Fruit fly (Drosophila melanogaster): Measurements from ENCODE around the gene CG13737.
A peak's percentile ranks its signal among the peaks of the same experiment; 100 is the strongest.

The CG13737 gene

dm6 chr3L:13845292-13845691 is 33.5 kb upstream of the CG13737 start (continued):
- TF ChIP-seq otp (GFP tag; IDR thresholded peaks at IDR 0.05), result 0 out of 3 replicates have a peak, but pooled peaks have one; percentile 30
- TF ChIP-seq Fer2 (tag; optimal IDR thresholded peaks at IDR 0.05), result no peak
- TF ChIP-seq Pdp1 (GFP tag; optimal IDR thresholded peaks at IDR 0.05), result peak in 1 of 2 experiments; percentile 34
- TF ChIP-seq CG31224 (GFP tag; IDR thresholded peaks at IDR 0.05), result no peak
- no peak for TF ChIP-seq btn (GFP tag; optimal IDR thresholded peaks at IDR 0.05)
- TF ChIP-seq bcd (GFP tag; optimal IDR thresholded peaks at IDR 0.05), result no peak
- no peak for TF ChIP-seq shn (GFP tag; optimal IDR thresholded peaks at IDR 0.05)
- no peak for TF ChIP-seq Dll (GFP tag; IDR thresholded peaks at IDR 0.05; ENCODE audit: partially characterized antibody)
- TF ChIP-seq Fer3 (tag; optimal IDR thresholded peaks at IDR 0.05), result no peak
- TF ChIP-seq ac (GFP tag; optimal IDR thresholded peaks at IDR 0.05), result no peak
- no peak for TF ChIP-seq CG13296 (GFP tag; optimal IDR thresholded peaks at IDR 0.05)
- TF ChIP-seq CG1603 (tag; optimal IDR thresholded peaks at IDR 0.05), result no peak
- no peak for TF ChIP-seq cwo (GFP tag; optimal IDR thresholded peaks at IDR 0.05)
- no peak; the same call in 2 of the 3 replicates for TF ChIP-seq B-H1 (GFP tag; IDR thresholded peaks at IDR 0.05)
- no peak for TF ChIP-seq Dp (GFP tag; optimal IDR thresholded peaks at IDR 0.05)
- no peak for TF ChIP-seq CG7271 (tag; optimal IDR thresholded peaks at IDR 0.05)
- no peak for TF ChIP-seq CG17802 (tag; optimal IDR thresholded peaks at IDR 0.05)
- no peak for TF ChIP-seq CG3065 (GFP tag; optimal IDR thresholded peaks at IDR 0.05)
- TF ChIP-seq tna (GFP tag; IDR thresholded peaks at IDR 0.05; ENCODE audit: partially characterized antibody), result no peak; the same call in 1 of the 2 replicates
- no peak for TF ChIP-seq CG18619 (GFP tag; optimal IDR thresholded peaks at IDR 0.05)
- no peak for TF ChIP-seq her (GFP tag; optimal IDR thresholded peaks at IDR 0.05)
- TF ChIP-seq CG11723 (GFP tag; optimal IDR thresholded peaks at IDR 0.05), result no peak
- no peak for TF ChIP-seq disco-r (GFP tag; optimal IDR thresholded peaks at IDR 0.05)
- no peak for TF ChIP-seq E2f1 (GFP tag; IDR thresholded peaks at IDR 0.05)
- no peak for TF ChIP-seq bowl (GFP tag; IDR thresholded peaks at IDR 0.05)
- TF ChIP-seq CG11695 (GFP tag; IDR thresholded peaks at IDR 0.05), result no peak
- no peak for TF ChIP-seq CG2678 (tag; optimal IDR thresholded peaks at IDR 0.05)
- TF ChIP-seq gem (tag; optimal IDR thresholded peaks at IDR 0.05), result no peak
- no peak for TF ChIP-seq cg (GFP tag; optimal IDR thresholded peaks at IDR 0.05)
- peak; percentile 40; the same call in 1 of the 2 replicates for TF ChIP-seq ssp (GFP tag; IDR thresholded peaks at IDR 0.05)
- no peak for TF ChIP-seq Awh (GFP tag; IDR thresholded peaks at IDR 0.05)
- TF ChIP-seq nom (GFP tag; optimal IDR thresholded peaks at IDR 0.05), result no peak
- TF ChIP-seq CG10321 (GFP tag; IDR thresholded peaks at IDR 0.05), result no peak
- TF ChIP-seq Kr (GFP tag; optimal IDR thresholded peaks at IDR 0.05), result no peak
- no peak for TF ChIP-seq Sin3A (optimal IDR thresholded peaks at IDR 0.05)
- no peak for TF ChIP-seq CG4854 (GFP tag; optimal IDR thresholded peaks at IDR 0.05)
- TF ChIP-seq CG7556 (GFP tag; optimal IDR thresholded peaks at IDR 0.05), result no peak
- TF ChIP-seq trem (tag; optimal IDR thresholded peaks at IDR 0.05), result peak; percentile 28
- TF ChIP-seq nerfin-1 (tag; optimal IDR thresholded peaks at IDR 0.05), result no peak
- peak; percentile 5; the same call in 1 of the 3 replicates for TF ChIP-seq zfh1 (GFP tag; IDR thresholded peaks at IDR 0.05)
- TF ChIP-seq da (GFP tag; optimal IDR thresholded peaks at IDR 0.05), result no peak
- TF ChIP-seq CG12769 (tag; optimal IDR thresholded peaks at IDR 0.05), result no peak
- TF ChIP-seq dimm (GFP tag; IDR thresholded peaks at IDR 0.05), result no peak
- TF ChIP-seq Elba2 (GFP tag; optimal IDR thresholded peaks at IDR 0.05), result no peak
- peak; percentile 12 for TF ChIP-seq slou (GFP tag; optimal IDR thresholded peaks at IDR 0.05)
- TF ChIP-seq ci (GFP tag; IDR thresholded peaks at IDR 0.05), result no peak; the same call in 1 of the 3 replicates
- TF ChIP-seq chn (GFP tag; optimal IDR thresholded peaks at IDR 0.05), result no peak
- TF ChIP-seq CG32767 (GFP tag; IDR thresholded peaks at IDR 0.05), result no peak
- TF ChIP-seq Oli (tag; optimal IDR thresholded peaks at IDR 0.05), result no peak
- no peak for TF ChIP-seq grn (GFP tag; optimal IDR thresholded peaks at IDR 0.05)
- no peak for TF ChIP-seq nau (GFP tag; optimal IDR thresholded peaks at IDR 0.05)
- TF ChIP-seq CG3838 (GFP tag; optimal IDR thresholded peaks at IDR 0.05), result no peak
